Worm (Caenorhabditis elegans) whole organism, late embryonic: ENCODE results near the gene nhr-90.

Source experiments
- ama-1 ChIP-seq: fragments of 150-350 bp; optimal IDR thresholded peaks from 2 replicates; lab custom pipeline; 2014
- syd-9 ChIP-seq: sonication (generic microtip); optimal IDR thresholded peaks from 2 replicates; lab custom pipeline; 2016; ENCODE audit warnings: mild to moderate bottlenecking, missing genetic modification characterization, moderate library complexity, missing compliant biosample characterization

DNA sequence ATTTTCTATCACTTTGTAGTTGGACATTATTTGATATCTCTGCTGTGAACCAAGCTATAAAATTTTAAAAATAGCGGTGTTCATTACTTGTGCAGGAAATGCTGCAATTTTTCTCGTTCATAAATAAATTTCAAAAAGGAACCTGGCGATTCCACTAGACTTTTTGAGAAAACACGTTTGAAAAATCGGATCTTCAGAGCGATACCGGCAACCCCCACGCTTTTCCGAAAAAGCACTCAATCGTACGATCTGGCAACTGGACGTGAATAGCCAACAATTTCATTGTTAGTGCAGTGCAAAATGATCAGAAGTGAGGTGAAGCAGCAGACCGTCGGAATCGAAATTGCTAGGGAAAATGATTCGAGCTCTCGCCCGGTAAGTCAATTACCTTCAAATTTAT is 28.7 kb upstream of the nhr-90 start, which contains the start of gene nstp-7:
- TF ChIP-seq ama-1: no peak
- no peak for TF ChIP-seq syd-9 (tag; lab: Kevin White, UChicago)
